Fruit fly (Drosophila melanogaster) Kc167 (cell line): ENCODE results near the gene MTA1-like.

Experiments used
- Myc ChIP-seq: fragments of >200 bp; optimal IDR thresholded peaks from 2 replicates; lab custom pipeline; 2017; ENCODE audit warnings: missing external identifiers
- Sin3A ChIP-seq: fragments of >200 bp; optimal IDR thresholded peaks from 2 replicates; lab custom pipeline; 2018; ENCODE audit warnings: missing external identifiers
- h ChIP-seq: fragments of >200 bp; optimal IDR thresholded peaks from 3 replicates; lab custom pipeline; 2018; ENCODE audit warnings: missing external identifiers
- insv ChIP-seq: fragments of >200 bp; optimal IDR thresholded peaks from 3 replicates; lab custom pipeline; 2018; ENCODE audit warnings: missing external identifiers
- psq ChIP-seq: fragments of >200 bp; optimal IDR thresholded peaks from 2 replicates; lab custom pipeline; 2017; ENCODE audit warnings: missing external identifiers
- ttk ChIP-seq: sonication (Bioruptor generic); optimal IDR thresholded peaks from 2 replicates; lab custom pipeline; 2017; ENCODE audit warnings: missing external identifiers

The MTA1-like gene

DNA sequence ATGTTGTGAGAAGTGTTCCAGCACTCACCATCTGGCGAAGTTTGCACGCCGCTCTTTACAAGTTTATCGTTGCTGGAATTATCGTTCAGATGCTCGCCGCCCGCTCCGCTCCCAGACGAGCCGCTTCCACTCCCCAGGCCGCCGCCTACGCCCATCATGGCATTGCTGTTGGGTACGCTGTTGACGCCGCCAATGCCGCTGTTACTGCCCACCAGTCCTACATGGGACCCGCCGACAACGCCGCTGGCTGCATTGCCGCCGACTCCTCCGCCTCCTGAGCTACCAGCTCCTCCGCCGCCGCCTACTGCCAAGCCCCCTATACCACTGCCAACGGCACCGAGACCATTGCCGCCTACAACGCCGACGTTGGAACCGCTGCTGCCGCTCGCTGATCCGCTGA lies 40.1 kb downstream of the MTA1-like start:
- no peak for TF ChIP-seq psq (lab: Kevin White, UChicago)
- TF ChIP-seq insv (lab: Kevin White, UChicago) = no peak
- no peak for TF ChIP-seq h (lab: Kevin White, UChicago)
- no peak for TF ChIP-seq ttk (lab: Kevin White, UChicago)
- no peak for TF ChIP-seq Sin3A
- no peak for TF ChIP-seq Myc (lab: Kevin White, UChicago)

DNA sequence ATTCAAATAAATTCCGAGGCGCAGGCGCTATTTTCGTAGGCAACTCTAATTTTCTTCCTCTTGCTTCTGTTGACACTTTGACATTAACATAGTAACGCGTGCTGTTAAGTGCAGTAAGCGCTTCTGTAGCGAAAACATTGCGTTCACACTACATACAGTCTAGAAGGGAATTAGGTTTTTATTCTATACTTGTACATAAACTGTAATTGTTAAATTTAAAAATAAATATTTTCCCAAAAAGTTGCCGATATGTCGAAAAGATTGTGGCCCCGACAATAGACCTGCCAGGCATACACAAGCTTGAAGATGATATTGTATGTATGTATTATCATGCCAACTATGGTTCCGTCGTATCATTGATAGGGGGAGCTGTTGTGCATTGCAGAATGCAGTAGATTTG lies 42.1 kb downstream of the MTA1-like start, which contains the start of gene asl:
TSS of gene asl (minus strand) at position 67 of the 400 bp plus-strand sequence.
- TF ChIP-seq Myc (lab: Kevin White, UChicago) (no peak), h (lab: Kevin White, UChicago) (no peak), ttk (lab: Kevin White, UChicago) (no peak), insv (lab: Kevin White, UChicago) (no peak), psq (lab: Kevin White, UChicago) (no peak), Sin3A (no peak)

DNA sequence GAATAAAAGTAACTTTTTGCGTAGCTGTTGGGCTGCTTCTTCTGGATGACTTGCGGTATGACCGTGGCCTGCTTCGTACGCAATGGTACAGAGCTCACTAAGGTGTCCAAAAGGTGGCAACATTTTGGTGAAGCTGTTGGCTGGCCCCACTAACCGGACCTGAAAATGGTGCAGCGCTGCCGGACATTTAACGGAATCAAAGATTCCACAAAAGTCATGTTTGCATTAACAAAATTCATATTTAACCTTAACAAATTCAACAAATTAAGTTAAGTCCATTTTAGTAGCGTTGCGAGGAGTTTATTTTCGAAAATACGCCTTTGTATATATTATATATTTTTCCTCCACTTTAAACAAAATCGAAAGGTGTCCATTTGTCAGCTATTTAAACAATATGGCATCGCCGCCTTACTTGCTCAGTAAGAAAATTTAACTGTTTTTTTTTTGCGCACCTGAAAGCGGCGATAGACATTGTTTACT lies 47.5 kb downstream of the MTA1-like start, which contains the start of the genes kra and SecS:
TSS of gene kra (minus strand) at position 93 of the 480 bp plus-strand sequence.
TSS of gene SecS (plus strand) at position 390 of the 480 bp plus-strand sequence.
- no peak for TF ChIP-seq insv (lab: Kevin White, UChicago)
- TF ChIP-seq Sin3A = no peak
- no peak for TF ChIP-seq psq (lab: Kevin White, UChicago)
- no peak for TF ChIP-seq Myc (lab: Kevin White, UChicago)
- TF ChIP-seq h (lab: Kevin White, UChicago) = no peak
- no peak for TF ChIP-seq ttk (lab: Kevin White, UChicago)

DNA sequence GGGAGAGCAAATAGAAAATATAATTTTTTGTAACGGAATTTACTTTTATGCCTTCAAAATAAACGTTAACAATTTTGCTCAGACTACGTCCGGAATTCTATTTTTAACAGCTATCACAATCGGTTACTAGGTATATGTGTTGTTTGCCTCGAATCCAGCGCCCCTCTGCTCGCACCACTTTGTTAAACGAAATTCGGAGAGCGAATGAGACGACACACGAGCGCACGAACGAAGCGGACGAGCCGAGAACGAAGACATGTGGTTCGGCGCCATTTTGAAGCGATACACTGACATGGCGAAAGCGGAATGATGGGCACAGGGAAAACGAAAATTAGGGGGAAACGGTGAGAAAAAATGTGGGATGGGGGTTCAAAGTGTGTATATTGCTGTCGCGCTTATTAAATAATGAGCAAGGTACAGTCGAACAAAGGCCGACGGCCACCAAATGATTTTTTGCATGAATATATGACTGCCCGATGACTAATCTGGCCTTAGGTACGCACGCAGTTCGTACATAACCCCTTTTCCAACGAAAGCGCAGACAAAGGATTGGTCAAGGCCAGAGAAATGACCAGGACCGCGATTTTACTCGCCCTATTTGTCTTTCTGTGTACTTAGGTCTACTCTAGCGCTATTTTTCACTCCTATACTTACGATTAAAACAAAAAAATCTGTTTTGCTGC lies 48.0 kb downstream of the MTA1-like start:
- no peak for TF ChIP-seq ttk (lab: Kevin White, UChicago)
- TF ChIP-seq insv (lab: Kevin White, UChicago) = no peak
- no peak for TF ChIP-seq Sin3A
- no peak for TF ChIP-seq Myc (lab: Kevin White, UChicago)
- no peak for TF ChIP-seq h (lab: Kevin White, UChicago)

DNA sequence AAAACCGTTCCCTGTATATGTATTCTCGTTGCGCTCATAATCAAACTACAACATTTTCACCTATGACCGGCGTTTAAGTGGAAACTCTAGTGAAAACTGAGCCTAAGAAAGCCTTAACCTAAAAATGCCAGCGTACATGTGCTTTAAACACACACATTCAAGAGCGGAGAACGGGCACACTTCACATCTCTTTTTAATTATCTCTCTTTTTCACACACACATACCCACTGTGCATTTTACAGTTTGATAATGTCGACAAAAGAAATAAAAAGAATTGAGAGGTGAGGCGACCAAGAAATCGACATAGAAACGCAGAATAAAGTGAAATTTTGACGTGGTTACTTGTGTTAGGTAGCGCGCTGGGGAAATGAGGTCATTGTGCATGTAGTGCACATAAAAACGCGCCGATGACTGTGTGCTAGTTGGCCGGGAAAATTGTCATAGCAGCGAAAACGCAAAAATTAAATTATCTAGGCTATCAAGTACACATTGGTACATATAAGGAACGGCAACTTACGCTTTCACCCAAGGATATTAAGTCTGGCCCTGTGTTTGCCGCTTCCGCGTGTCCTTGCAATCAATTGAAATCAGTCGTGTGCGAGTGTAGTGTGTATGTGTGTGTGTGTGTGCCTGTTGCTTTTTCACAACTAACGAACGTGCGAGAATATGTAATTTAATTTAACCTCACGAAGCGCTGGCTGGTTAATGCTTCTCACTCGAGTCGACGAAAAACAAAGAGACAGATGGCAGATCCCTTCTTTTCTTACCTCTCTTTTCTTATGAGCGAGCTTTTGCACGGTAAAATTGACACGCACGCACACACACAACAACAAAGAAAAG lies 48.8 kb downstream of the MTA1-like start:
- TF ChIP-seq insv (lab: Kevin White, UChicago) (no peak), Myc (lab: Kevin White, UChicago) (no peak), h (lab: Kevin White, UChicago) (no peak), Sin3A (no peak), ttk (lab: Kevin White, UChicago) (no peak), psq (lab: Kevin White, UChicago) (no peak)

DNA sequence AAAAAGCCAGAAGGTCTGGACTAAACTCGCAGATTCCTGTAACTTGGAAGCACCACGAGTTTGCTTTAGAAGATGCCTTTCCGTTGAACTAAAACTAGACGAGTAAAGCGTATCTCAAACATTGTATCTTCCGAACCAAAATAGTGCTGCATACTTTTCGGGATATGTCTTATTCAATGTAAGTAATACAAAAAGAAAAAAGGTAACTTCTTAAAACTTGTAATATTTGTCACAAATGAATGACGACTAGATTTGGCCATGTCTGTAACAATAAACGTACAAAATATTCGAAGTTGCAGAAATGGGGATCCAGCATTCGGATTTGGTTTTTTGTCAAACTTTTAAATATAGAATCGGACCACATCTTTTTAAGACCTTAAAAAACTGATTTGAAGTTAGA lies 53.7 kb downstream of the MTA1-like start:
- TF ChIP-seq Sin3A (no peak), insv (lab: Kevin White, UChicago) (no peak), h (lab: Kevin White, UChicago) (no peak), psq (lab: Kevin White, UChicago) (no peak), ttk (lab: Kevin White, UChicago) (no peak), Myc (lab: Kevin White, UChicago) (no peak)

DNA sequence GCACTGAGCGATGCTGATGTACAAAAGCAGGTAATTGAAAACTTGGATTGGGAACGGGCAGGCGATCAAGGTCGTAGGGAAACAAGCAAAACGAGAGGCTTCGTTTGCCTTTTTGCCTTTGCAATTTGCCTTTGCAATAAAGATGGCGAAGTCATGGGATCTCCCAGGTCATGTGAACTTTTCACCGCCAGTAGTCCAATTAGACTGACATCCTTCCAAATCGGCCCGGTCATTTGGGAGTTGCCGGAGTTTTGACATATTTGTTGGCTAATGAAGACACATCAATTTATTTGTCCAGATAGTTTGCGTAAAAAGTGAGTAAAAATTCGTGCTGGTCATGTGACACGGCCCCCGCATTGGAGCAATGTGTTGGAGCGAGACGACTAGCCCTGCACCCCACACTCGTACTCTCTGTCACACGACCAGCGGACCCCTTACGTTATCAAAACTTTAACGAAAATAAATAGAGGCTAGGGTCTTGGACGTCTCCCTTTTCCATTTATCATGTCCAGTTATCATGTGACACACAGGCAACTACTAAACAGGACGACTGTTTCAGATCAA lies 56.4 kb downstream of the MTA1-like start:
- TF ChIP-seq insv (lab: Kevin White, UChicago) (no peak), Myc (lab: Kevin White, UChicago) (no peak), psq (lab: Kevin White, UChicago) (no peak), ttk (lab: Kevin White, UChicago) (no peak), h (lab: Kevin White, UChicago) (no peak), Sin3A (no peak)

DNA sequence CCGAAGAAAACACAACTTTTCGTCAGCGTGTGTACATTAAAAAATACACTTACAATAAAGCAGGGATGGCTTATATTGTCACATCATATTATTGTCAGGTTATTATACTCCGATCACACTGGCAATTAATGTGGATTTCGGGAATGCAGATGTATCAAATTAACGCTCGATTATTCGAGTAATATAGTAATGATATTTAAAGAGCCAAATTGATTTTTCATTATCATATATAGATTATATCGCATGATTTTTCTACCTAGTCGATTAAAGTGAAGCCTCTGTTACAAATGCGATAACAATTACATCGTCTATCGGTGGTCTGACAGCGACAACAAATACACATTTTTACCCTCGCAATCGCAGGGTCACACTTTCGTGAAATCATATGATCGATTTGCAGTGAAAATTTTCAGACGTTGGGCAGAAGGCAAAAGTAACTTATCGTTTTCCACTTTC lies 57.1 kb downstream of the MTA1-like start, which contains the start of the genes noi and Vha26:
TSS of gene noi (minus strand) at position 62 of the 456 bp plus-strand sequence.
TSS of gene Vha26 (plus strand) at position 366 of the 456 bp plus-strand sequence.
- TF ChIP-seq ttk (lab: Kevin White, UChicago) (no peak), psq (lab: Kevin White, UChicago) (no peak), insv (lab: Kevin White, UChicago) (no peak)
